Worm (Caenorhabditis elegans) whole organism, early embryonic: ENCODE results near the gene gly-6.

Experiments used
- ama-1 ChIP-seq: fragments of 150-350 bp; optimal IDR thresholded peaks from 2 replicates; lab custom pipeline; 2014
- ets-7 ChIP-seq: sonication (generic microtip); optimal IDR thresholded peaks from 2 replicates; lab custom pipeline; 2016; ENCODE audit warnings: missing genotype, missing genetic modification characterization, missing compliant biosample characterization
- flt-1 ChIP-seq: fragments of 200-800 bp; sonication (Bioruptor generic); IDR thresholded peaks from 2 replicates; pipeline ENCODE4 v1.3.6; 2022; ENCODE audit warnings: missing genetic modification characterization, missing compliant biosample characterization
- sea-1 ChIP-seq: fragments of 200-800 bp; sonication (Bioruptor generic); conservative IDR thresholded peaks from 2 replicates; pipeline ENCODE4 v1.3.6; 2022; ENCODE audit warnings: missing genetic modification characterization, missing compliant biosample characterization
- tra-4 ChIP-seq: sonication (generic microtip); optimal IDR thresholded peaks from 2 replicates; lab custom pipeline; 2017; ENCODE audit warnings: missing genetic modification characterization, missing compliant biosample characterization

DNA sequence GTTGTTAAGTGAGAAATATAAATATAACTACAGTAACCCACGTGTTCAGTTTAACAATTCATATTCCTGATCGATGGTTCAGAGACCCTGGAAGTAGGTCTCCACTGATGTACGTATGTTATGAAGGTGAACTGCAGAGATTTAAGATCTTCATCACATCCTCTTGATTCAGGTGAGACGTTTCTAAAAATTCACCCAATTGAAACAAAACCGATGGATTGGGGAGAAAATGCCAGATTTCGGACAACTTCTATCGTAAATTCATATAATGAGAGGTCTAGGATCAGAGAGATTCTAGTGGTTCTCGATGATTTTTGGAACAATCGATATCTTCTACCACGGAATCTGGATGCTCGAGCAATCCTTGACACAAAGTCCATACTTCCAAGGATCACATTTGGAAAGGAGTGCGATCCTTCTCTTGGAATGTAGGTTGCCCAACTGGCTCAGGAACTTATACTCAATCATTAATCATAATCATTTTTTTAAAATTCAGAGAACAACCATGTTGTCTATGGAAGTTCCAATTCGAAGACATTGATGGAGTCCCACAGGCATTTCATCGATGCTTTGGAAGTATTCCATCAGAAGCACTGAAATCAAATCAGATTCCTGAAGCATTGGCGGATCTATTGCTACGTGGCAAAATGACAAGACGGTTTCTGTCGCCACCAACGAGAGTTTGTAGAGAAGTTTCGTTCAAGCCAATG, 36.7 kb downstream of the gly-6 start, which contains the start of the genes nth-1 and R10E4.7:
- TF ChIP-seq sea-1 (GFP tag; lab: Robert Waterston, UW) (no peak), ama-1 (no peak), flt-1 (GFP tag; lab: Robert Waterston, UW) (no peak), tra-4 (tag; lab: Kevin White, UChicago) (no peak), ets-7 (tag; lab: Kevin White, UChicago) (no peak)
